Worm (Caenorhabditis elegans): ENCODE results near the gene rfth-1.

rfth-1 gene

DNA sequence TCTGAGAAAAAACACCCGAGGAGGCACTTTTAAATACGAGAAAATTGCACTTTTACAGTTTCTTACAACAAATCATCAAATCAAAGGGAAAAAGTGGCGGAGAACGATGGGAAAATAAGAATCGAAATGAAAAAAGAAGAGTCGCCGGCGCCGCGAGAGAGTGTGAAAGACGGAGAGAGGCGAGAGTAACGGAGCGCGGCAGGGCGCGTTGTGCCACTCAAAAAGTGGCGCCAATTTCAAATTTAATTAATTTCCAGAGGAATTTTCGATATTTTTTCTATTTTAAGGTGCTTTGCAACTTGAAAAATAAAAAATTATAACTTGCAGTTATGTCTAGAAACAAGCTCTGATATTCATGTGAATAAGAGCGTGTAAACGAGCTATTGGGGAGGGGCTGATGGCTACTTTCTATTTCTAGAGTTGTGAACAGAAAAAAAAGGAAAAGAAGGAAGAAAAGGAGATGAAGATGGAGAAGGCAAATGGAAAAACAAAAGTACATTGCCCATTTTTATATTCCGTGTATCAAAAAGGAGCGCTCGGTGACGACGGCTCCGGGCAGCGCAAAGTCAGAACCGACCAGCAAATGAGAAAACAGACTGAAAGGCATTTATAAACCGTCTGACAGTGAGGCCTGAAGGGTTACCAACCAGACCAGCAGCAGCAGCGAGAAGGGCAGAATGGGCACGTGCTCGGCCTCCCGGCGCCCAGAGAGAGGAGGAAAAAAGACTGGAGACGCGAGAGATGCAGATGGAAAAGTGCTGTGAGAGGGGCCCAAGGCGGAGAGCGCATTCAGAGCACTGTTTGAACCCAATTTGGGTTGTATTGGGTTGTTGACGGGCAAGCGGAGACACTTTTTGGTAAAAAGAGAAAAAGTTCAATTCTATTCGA, 40.0 kb downstream of the rfth-1 start (continued):
- peak; percentile 66 for TF ChIP-seq hmg-1.1 (GFP tag; IDR thresholded peaks at IDR 0.05)
- TF ChIP-seq egl-43 (GFP tag; IDR thresholded peaks at IDR 0.05): peak; percentile 59; the same call in 1 of the 2 replicates
- peak; percentile 76 for TF ChIP-seq mxl-3 (GFP tag; optimal IDR thresholded peaks at IDR 0.05)
- TF ChIP-seq saeg-2 (GFP tag; IDR thresholded peaks at IDR 0.05): 0 out of 2 replicates have a peak, but pooled peaks have one; percentile 11
- TF ChIP-seq Y105C5A.15 (GFP tag; IDR thresholded peaks at IDR 0.05): peak; percentile 59; the same call in 1 of the 2 replicates
- TF ChIP-seq skn-1 (tag; optimal IDR thresholded peaks at IDR 0.05): no peak
- no peak for TF ChIP-seq vab-7 (GFP tag; IDR thresholded peaks at IDR 0.05)

ce11 chrIV:4469770-4470709, 41.1 kb downstream of the rfth-1 start:
- no peak for TF ChIP-seq ztf-7 (tag; optimal IDR thresholded peaks at IDR 0.05)
- TF ChIP-seq lin-38 (GFP tag; IDR thresholded peaks at IDR 0.05): no peak; the same call in none of the 2 replicates
- TF ChIP-seq madf-9 (GFP tag; conservative IDR thresholded peaks at IDR 0.05): 0 out of 2 replicates have a peak, but pooled peaks have one; percentile 19
- TF ChIP-seq snpc-1.2 (GFP tag; IDR thresholded peaks at IDR 0.05): no peak
- TF ChIP-seq F44E2.7 (GFP tag; IDR thresholded peaks at IDR 0.05): no peak
- peak; percentile 86 for TF ChIP-seq hlh-11 (tag; optimal IDR thresholded peaks at IDR 0.05)
- peak; percentile 75 for TF ChIP-seq dve-1 (tag; optimal IDR thresholded peaks at IDR 0.05; ENCODE audit: insufficient read depth)
- peak; percentile 66 for TF ChIP-seq lim-7 (GFP tag; IDR thresholded peaks at IDR 0.05)
- peak; percentile 58 for TF ChIP-seq mep-1 (tag; optimal IDR thresholded peaks at IDR 0.05)
- no peak for TF ChIP-seq ces-1 (GFP tag; optimal IDR thresholded peaks at IDR 0.05)
- TF ChIP-seq Y5F2A.4 (GFP tag; optimal IDR thresholded peaks at IDR 0.05): no peak
- peak; percentile 1 to 71 for TF ChIP-seq hif-1 (tag; optimal IDR thresholded peaks at IDR 0.05)
- no peak for TF ChIP-seq egl-27 (tag; optimal IDR thresholded peaks at IDR 0.05)
- TF ChIP-seq unc-130 (GFP tag; optimal IDR thresholded peaks at IDR 0.05): no peak
- peak; percentile 74 to 99 for TF ChIP-seq mdl-1 (tag; optimal IDR thresholded peaks at IDR 0.05)
- TF ChIP-seq skn-1 (tag; optimal IDR thresholded peaks at IDR 0.05): no peak
- no peak for TF ChIP-seq ztf-11 (tag; optimal IDR thresholded peaks at IDR 0.05)
- TF ChIP-seq D1046.2 (GFP tag; IDR thresholded peaks at IDR 0.05): no peak
- peak; percentile 70 for TF ChIP-seq nhr-11 (tag; optimal IDR thresholded peaks at IDR 0.05)
- TF ChIP-seq T26A8.4 (GFP tag; IDR thresholded peaks at IDR 0.05): peak; percentile 58; the same call in 1 of the 2 replicates
- TF ChIP-seq R02D3.7 (tag; optimal IDR thresholded peaks at IDR 0.05): no peak
- peak; percentile 77 for TF ChIP-seq set-16 (GFP tag; IDR thresholded peaks at IDR 0.05)
- TF ChIP-seq daf-19 (GFP tag; conservative IDR thresholded peaks at IDR 0.05): no peak; the same call in 1 of the 2 replicates
- peak; percentile 56 for TF ChIP-seq pha-4 (GFP tag; IDR thresholded peaks at IDR 0.05)
- peak; percentile 12 for TF ChIP-seq pha-4 (tag; optimal IDR thresholded peaks at IDR 0.05)
- TF ChIP-seq nhr-102 (tag; optimal IDR thresholded peaks at IDR 0.05): peak; percentile 51
- peak; percentile 60 for TF ChIP-seq hmg-1.1 (GFP tag; IDR thresholded peaks at IDR 0.05)
- TF ChIP-seq spr-3 (GFP tag; optimal IDR thresholded peaks at IDR 0.05): peak; percentile 42
- no peak for TF ChIP-seq ceh-32 (tag; optimal IDR thresholded peaks at IDR 0.05; ENCODE audit: poor library complexity)
- TF ChIP-seq rbr-2 (tag; optimal IDR thresholded peaks at IDR 0.05): peak; percentile 79
- TF ChIP-seq fos-1 (tag; optimal IDR thresholded peaks at IDR 0.05): no peak
- no peak for TF ChIP-seq lin-13 (GFP tag; optimal IDR thresholded peaks at IDR 0.05)
- no peak for TF ChIP-seq sdz-12 (GFP tag; optimal IDR thresholded peaks at IDR 0.05)
- TF ChIP-seq spr-1 (tag; optimal IDR thresholded peaks at IDR 0.05): no peak
- no peak for TF ChIP-seq nhr-237 (tag; optimal IDR thresholded peaks at IDR 0.05)
- TF ChIP-seq mxl-2 (GFP tag; conservative IDR thresholded peaks at IDR 0.05): peak; percentile 78
- peak in 1 of 2 experiments; percentile 67 for TF ChIP-seq unc-62 (GFP tag; optimal IDR thresholded peaks at IDR 0.05 in 1 of 2)
- TF ChIP-seq unc-62 (tag; optimal IDR thresholded peaks at IDR 0.05): no peak
- TF ChIP-seq vab-7 (GFP tag; IDR thresholded peaks at IDR 0.05): no peak
- peak; percentile 25; the same call in 1 of the 2 replicates for TF ChIP-seq lin-1 (GFP tag; IDR thresholded peaks at IDR 0.05)
- no peak for TF ChIP-seq zfp-2 (tag; optimal IDR thresholded peaks at IDR 0.05)
